ENCODE assay signal across 1 fruit fly cellular context in genomic region chr3R:23257986-23258427, dm6.
A peak's percentile ranks its signal among the peaks of the same experiment; 100 is the strongest.
TF ChIP-seq lines count a peak whose summit lies in the region.

wda (minus strand) TSS chr3R:23258087.
Pex11c (plus strand) TSS chr3R:23258365.

TF ChIP-seq in whole organism, embryonic, 481 proteins besides CTCF, POLR2A, EP300 and RAD21 (continued from another document and continues in another):
- TF ChIP-seq al (GFP tag; IDR thresholded peaks at IDR 0.05; lab: Robert Waterston, UW) (peak; percentile 85), Chrac-16 (GFP tag; optimal IDR thresholded peaks at IDR 0.05; lab: Kevin White, UChicago) (peak; percentile 76), CG7271 (tag; optimal IDR thresholded peaks at IDR 0.05; lab: Kevin White, UChicago) (peak; percentile 85), CG8290 (GFP tag; optimal IDR thresholded peaks at IDR 0.05; lab: Kevin White, UChicago) (peak; percentile 30), CG8290 (tag; optimal IDR thresholded peaks at IDR 0.05; lab: Kevin White, UChicago) (no peak), CG11560 (tag; IDR thresholded peaks at IDR 0.05; lab: Robert Waterston, UW) (no peak; the same call in 2 of the 3 replicates), D (optimal IDR thresholded peaks at IDR 0.05; lab: Kevin White, UChicago) (no peak), D (GFP tag; optimal IDR thresholded peaks at IDR 0.05; lab: Kevin White, UChicago) (peak; percentile 52), CG42726 (GFP tag; IDR thresholded peaks at IDR 0.05; lab: Robert Waterston, UW; ENCODE audit: partially characterized antibody) (peak; percentile 41; the same call in 1 of the 2 replicates), CG9817 (tag; optimal IDR thresholded peaks at IDR 0.05; lab: Kevin White, UChicago) (peak; percentile 87), CG10366 (GFP tag; IDR thresholded peaks at IDR 0.05; lab: Robert Waterston, UW) (peak; percentile 86), HLH3B (GFP tag; IDR thresholded peaks at IDR 0.05; lab: Robert Waterston, UW) (peak; percentile 91), CG14710 (tag; optimal IDR thresholded peaks at IDR 0.05; lab: Kevin White, UChicago) (peak; percentile 87), Atf-2 (GFP tag; optimal IDR thresholded peaks at IDR 0.05; lab: Kevin White, UChicago) (peak; percentile 12), Bdp1 (GFP tag; optimal IDR thresholded peaks at IDR 0.05; lab: Kevin White, UChicago) (peak; percentile 42), eyg (GFP tag; optimal IDR thresholded peaks at IDR 0.05; lab: Kevin White, UChicago) (no peak), NC2α (GFP tag; optimal IDR thresholded peaks at IDR 0.05; lab: Kevin White, UChicago) (no peak), sc (optimal IDR thresholded peaks at IDR 0.05; lab: Kevin White, UChicago) (no peak), sc (GFP tag; optimal IDR thresholded peaks at IDR 0.05; lab: Kevin White, UChicago) (peak; percentile 82), CG14050 (GFP tag; IDR thresholded peaks at IDR 0.05; lab: Robert Waterston, UW) (no peak; the same call in 2 of the 3 replicates), scrt (GFP tag; optimal IDR thresholded peaks at IDR 0.05; lab: Kevin White, UChicago) (peak; percentile 61), tin (GFP tag; optimal IDR thresholded peaks at IDR 0.05; lab: Kevin White, UChicago) (peak; percentile 65), ase (GFP tag; IDR thresholded peaks at IDR 0.05; lab: Robert Waterston, UW) (peak; percentile 85), disco-r (GFP tag; optimal IDR thresholded peaks at IDR 0.05; lab: Kevin White, UChicago) (no peak), Max (GFP tag; optimal IDR thresholded peaks at IDR 0.05; lab: Kevin White, UChicago) (peak; percentile 34), crol (GFP tag; IDR thresholded peaks at IDR 0.05; lab: Robert Waterston, UW) (no peak), otp (GFP tag; IDR thresholded peaks at IDR 0.05; lab: Robert Waterston, UW) (peak; percentile 68; the same call in 1 of the 3 replicates), CG11085 (GFP tag; IDR thresholded peaks at IDR 0.05; lab: Robert Waterston, UW) (peak; percentile 66), CG9437 (GFP tag; optimal IDR thresholded peaks at IDR 0.05; lab: Kevin White, UChicago) (peak; percentile 79), fru (optimal IDR thresholded peaks at IDR 0.05; lab: Kevin White, UChicago) (no peak), exex (tag; optimal IDR thresholded peaks at IDR 0.05; lab: Kevin White, UChicago) (peak; percentile 62), dimm (GFP tag; IDR thresholded peaks at IDR 0.05; lab: Robert Waterston, UW) (no peak; the same call in 1 of the 2 replicates), ro (GFP tag; IDR thresholded peaks at IDR 0.05; lab: Robert Waterston, UW) (peak; percentile 84), CG9932 (GFP tag; IDR thresholded peaks at IDR 0.05; lab: Robert Waterston, UW) (no peak; the same call in none of the 2 replicates), CG14014 (GFP tag; IDR thresholded peaks at IDR 0.05; lab: Robert Waterston, UW) (peak; percentile 82), C15 (GFP tag; IDR thresholded peaks at IDR 0.05; lab: Robert Waterston, UW) (0 out of 3 replicates have a peak, but pooled peaks have one; percentile 8), br (optimal IDR thresholded peaks at IDR 0.05; lab: Kevin White, UChicago) (no peak), Deaf1 (tag; optimal IDR thresholded peaks at IDR 0.05; lab: Kevin White, UChicago) (peak; percentile 68), Xrp1 (GFP tag; IDR thresholded peaks at IDR 0.05; lab: Robert Waterston, UW) (peak; percentile 95), CG15696 (tag; optimal IDR thresholded peaks at IDR 0.05; lab: Kevin White, UChicago) (peak; percentile 81), CoRest (tag; optimal IDR thresholded peaks at IDR 0.05; lab: Kevin White, UChicago) (peak; percentile 95), bab2 (GFP tag; optimal IDR thresholded peaks at IDR 0.05; lab: Kevin White, UChicago) (no peak), Myb (GFP tag; optimal IDR thresholded peaks at IDR 0.05; lab: Kevin White, UChicago) (no peak), ERR (GFP tag; optimal IDR thresholded peaks at IDR 0.05; lab: Kevin White, UChicago) (no peak), nerfin-2 (GFP tag; IDR thresholded peaks at IDR 0.05; lab: Robert Waterston, UW; ENCODE audit: partially characterized antibody) (peak; percentile 33; the same call in 1 of the 2 replicates), Oaz (GFP tag; IDR thresholded peaks at IDR 0.05; lab: Robert Waterston, UW) (no peak), Blimp-1 (GFP tag; optimal IDR thresholded peaks at IDR 0.05; lab: Kevin White, UChicago) (peak; percentile 59), lilli (GFP tag; optimal IDR thresholded peaks at IDR 0.05; lab: Kevin White, UChicago) (peak; percentile 77), zen (tag; optimal IDR thresholded peaks at IDR 0.05; lab: Kevin White, UChicago) (peak; percentile 80), CG31388 (GFP tag; optimal IDR thresholded peaks at IDR 0.05; lab: Kevin White, UChicago) (peak; percentile 28), esg (GFP tag; conservative IDR thresholded peaks at IDR 0.05; lab: Robert Waterston, UW) (peak; percentile 87), lbe (GFP tag; optimal IDR thresholded peaks at IDR 0.05; lab: Kevin White, UChicago) (peak; percentile 85), lola (GFP tag; optimal IDR thresholded peaks at IDR 0.05; lab: Kevin White, UChicago) (peak in 1 of 3 experiments; percentile 95), Stat92E (GFP tag; optimal IDR thresholded peaks at IDR 0.05; lab: Kevin White, UChicago) (peak in 1 of 3 experiments; percentile 73), insv (GFP tag; optimal IDR thresholded peaks at IDR 0.05; lab: Kevin White, UChicago) (peak in 1 of 2 experiments; percentile 52), croc (GFP tag; conservative IDR thresholded peaks at IDR 0.05; lab: Robert Waterston, UW) (peak; percentile 88), CG11696 (GFP tag; IDR thresholded peaks at IDR 0.05; lab: Robert Waterston, UW) (peak; percentile 72), CG11247 (GFP tag; IDR thresholded peaks at IDR 0.05; lab: Robert Waterston, UW) (peak; percentile 80), odd (GFP tag; optimal IDR thresholded peaks at IDR 0.05; lab: Kevin White, UChicago) (peak; percentile 74), corto (GFP tag; optimal IDR thresholded peaks at IDR 0.05; lab: Kevin White, UChicago) (peak; percentile 18), CG4404 (GFP tag; IDR thresholded peaks at IDR 0.05; lab: Robert Waterston, UW) (peak; percentile 84), aop (GFP tag; IDR thresholded peaks at IDR 0.05; lab: Robert Waterston, UW) (no peak), PHDP (tag; optimal IDR thresholded peaks at IDR 0.05; lab: Kevin White, UChicago) (peak; percentile 92), CG4424 (GFP tag; optimal IDR thresholded peaks at IDR 0.05; lab: Kevin White, UChicago) (peak; percentile 81), CG12391 (tag; optimal IDR thresholded peaks at IDR 0.05; lab: Kevin White, UChicago) (peak; percentile 98), inv (GFP tag; IDR thresholded peaks at IDR 0.05; lab: Robert Waterston, UW; ENCODE audit: partially characterized antibody) (peak; percentile 59; the same call in 1 of the 2 replicates), Hand (GFP tag; optimal IDR thresholded peaks at IDR 0.05; lab: Kevin White, UChicago) (peak; percentile 68), Ravus (GFP tag; IDR thresholded peaks at IDR 0.05; lab: Robert Waterston, UW) (peak; percentile 56), Nf-YB (GFP tag; optimal IDR thresholded peaks at IDR 0.05; lab: Kevin White, UChicago) (peak; percentile 77), zfh2 (GFP tag; optimal IDR thresholded peaks at IDR 0.05; lab: Kevin White, UChicago) (peak; percentile 52), Mad (GFP tag; optimal IDR thresholded peaks at IDR 0.05; lab: Kevin White, UChicago) (peak; percentile 44), bowl (GFP tag; IDR thresholded peaks at IDR 0.05; lab: Robert Waterston, UW) (peak; percentile 67), Nf-YA (GFP tag; IDR thresholded peaks at IDR 0.05; lab: Robert Waterston, UW) (0 out of 2 replicates have a peak, but pooled peaks have one; percentile 17), CG10274 (GFP tag; optimal IDR thresholded peaks at IDR 0.05; lab: Kevin White, UChicago) (no peak), CG6683 (GFP tag; optimal IDR thresholded peaks at IDR 0.05; lab: Kevin White, UChicago) (peak; percentile 52), Ptx1 (GFP tag; IDR thresholded peaks at IDR 0.05; lab: Robert Waterston, UW) (peak; percentile 95), gcm2 (GFP tag; optimal IDR thresholded peaks at IDR 0.05; lab: Kevin White, UChicago) (no peak), CG1792 (GFP tag; optimal IDR thresholded peaks at IDR 0.05; lab: Kevin White, UChicago) (no peak), TFAM (GFP tag; optimal IDR thresholded peaks at IDR 0.05; lab: Kevin White, UChicago) (no peak), Poxn (GFP tag; IDR thresholded peaks at IDR 0.05; lab: Robert Waterston, UW) (peak; percentile 35; the same call in 1 of the 2 replicates), Adf1 (GFP tag; IDR thresholded peaks at IDR 0.05; lab: Robert Waterston, UW) (peak; percentile 59), hkb (optimal IDR thresholded peaks at IDR 0.05; lab: Kevin White, UChicago) (no peak), hkb (GFP tag; IDR thresholded peaks at IDR 0.05; lab: Robert Waterston, UW) (peak; percentile 88), ftz-f1 (GFP tag; optimal IDR thresholded peaks at IDR 0.05; lab: Kevin White, UChicago) (no peak), Lim3 (GFP tag; IDR thresholded peaks at IDR 0.05; lab: Robert Waterston, UW) (peak; percentile 67), CG2712 (tag; optimal IDR thresholded peaks at IDR 0.05; lab: Kevin White, UChicago) (peak; percentile 97), vnd (GFP tag; IDR thresholded peaks at IDR 0.05; lab: Robert Waterston, UW; ENCODE audit: partially characterized antibody) (peak; percentile 36; the same call in 2 of the 3 replicates), CG16815 (GFP tag; optimal IDR thresholded peaks at IDR 0.05; lab: Kevin White, UChicago) (peak; percentile 72), lab (GFP tag; optimal IDR thresholded peaks at IDR 0.05; lab: Kevin White, UChicago) (peak; percentile 85), Awh (GFP tag; IDR thresholded peaks at IDR 0.05; lab: Robert Waterston, UW) (peak; percentile 74; the same call in 1 of the 2 replicates), Eip74EF (GFP tag; optimal IDR thresholded peaks at IDR 0.05; lab: Kevin White, UChicago) (peak in 1 of 2 experiments; percentile 38), CG8281 (tag; optimal IDR thresholded peaks at IDR 0.05; lab: Kevin White, UChicago) (peak; percentile 73), Lpt (GFP tag; optimal IDR thresholded peaks at IDR 0.05; lab: Kevin White, UChicago) (no peak), Atf3 (GFP tag; optimal IDR thresholded peaks at IDR 0.05; lab: Kevin White, UChicago) (peak; percentile 0), nerfin-1 (tag; optimal IDR thresholded peaks at IDR 0.05; lab: Kevin White, UChicago) (peak; percentile 53), MESR4 (GFP tag; optimal IDR thresholded peaks at IDR 0.05; lab: Kevin White, UChicago) (peak; percentile 48), Asciz (GFP tag; optimal IDR thresholded peaks at IDR 0.05; lab: Kevin White, UChicago) (peak; percentile 45), Hsf (GFP tag; optimal IDR thresholded peaks at IDR 0.05; lab: Kevin White, UChicago) (peak; percentile 24), ranshi (GFP tag; IDR thresholded peaks at IDR 0.05; lab: Robert Waterston, UW) (no peak; the same call in none of the 2 replicates), chif (GFP tag; optimal IDR thresholded peaks at IDR 0.05; lab: Kevin White, UChicago) (peak in 1 of 2 experiments; percentile 47), schlank (tag; optimal IDR thresholded peaks at IDR 0.05; lab: Kevin White, UChicago) (no peak), zfh1 (GFP tag; IDR thresholded peaks at IDR 0.05; lab: Robert Waterston, UW) (peak; percentile 88), CG4360 (GFP tag; IDR thresholded peaks at IDR 0.05; lab: Robert Waterston, UW) (peak; percentile 67), CG2129 (GFP tag; IDR thresholded peaks at IDR 0.05; lab: Robert Waterston, UW; ENCODE audit: partially characterized antibody) (peak; percentile 35; the same call in 1 of the 2 replicates), fd64A (GFP tag; optimal IDR thresholded peaks at IDR 0.05; lab: Kevin White, UChicago) (no peak), CG34422 (GFP tag; IDR thresholded peaks at IDR 0.05; lab: Robert Waterston, UW) (peak; percentile 93), CG11456 (GFP tag; IDR thresholded peaks at IDR 0.05; lab: Robert Waterston, UW) (no peak), gfzf (GFP tag; optimal IDR thresholded peaks at IDR 0.05; lab: Kevin White, UChicago) (no peak), CG34376 (GFP tag; optimal IDR thresholded peaks at IDR 0.05; lab: Kevin White, UChicago) (no peak), usp (GFP tag; optimal IDR thresholded peaks at IDR 0.05; lab: Kevin White, UChicago) (no peak), H15 (GFP tag; IDR thresholded peaks at IDR 0.05; lab: Robert Waterston, UW) (peak; percentile 87), Atf6 (GFP tag; IDR thresholded peaks at IDR 0.05; lab: Robert Waterston, UW) (peak; percentile 77), tio (GFP tag; optimal IDR thresholded peaks at IDR 0.05; lab: Kevin White, UChicago) (peak; percentile 65), nmo (GFP tag; optimal IDR thresholded peaks at IDR 0.05; lab: Kevin White, UChicago) (peak; percentile 87), CG13287 (GFP tag; IDR thresholded peaks at IDR 0.05; lab: Robert Waterston, UW; ENCODE audit: partially characterized antibody) (peak; percentile 78), pho (GFP tag; optimal IDR thresholded peaks at IDR 0.05; lab: Kevin White, UChicago) (no peak), CG32767 (GFP tag; IDR thresholded peaks at IDR 0.05; lab: Robert Waterston, UW) (peak; percentile 88; the same call in 1 of the 2 replicates), gcm (GFP tag; optimal IDR thresholded peaks at IDR 0.05; lab: Kevin White, UChicago) (peak; percentile 93), bigmax (GFP tag; optimal IDR thresholded peaks at IDR 0.05; lab: Kevin White, UChicago) (no peak), CG43689 (GFP tag; IDR thresholded peaks at IDR 0.05; lab: Robert Waterston, UW) (0 out of 2 replicates have a peak, but pooled peaks have one; percentile 23), CG4707 (GFP tag; optimal IDR thresholded peaks at IDR 0.05; lab: Kevin White, UChicago) (no peak), ATbp (GFP tag; optimal IDR thresholded peaks at IDR 0.05; lab: Kevin White, UChicago) (peak; percentile 80), shn (GFP tag; optimal IDR thresholded peaks at IDR 0.05; lab: Kevin White, UChicago) (no peak), pfk (GFP tag; optimal IDR thresholded peaks at IDR 0.05; lab: Kevin White, UChicago) (no peak), mld (GFP tag; IDR thresholded peaks at IDR 0.05; lab: Robert Waterston, UW; ENCODE audit: partially characterized antibody) (no peak), vvl (GFP tag; IDR thresholded peaks at IDR 0.05; lab: Robert Waterston, UW) (peak; percentile 95), CG3995 (GFP tag; optimal IDR thresholded peaks at IDR 0.05; lab: Kevin White, UChicago) (no peak), tna (GFP tag; IDR thresholded peaks at IDR 0.05; lab: Robert Waterston, UW; ENCODE audit: partially characterized antibody) (peak; percentile 65), lmd (GFP tag; IDR thresholded peaks at IDR 0.05; lab: Robert Waterston, UW) (peak; percentile 87; the same call in 1 of the 2 replicates)
